Fruit fly (Drosophila melanogaster): ENCODE measurements around the gene S6k.

Gene S6k

dm6 chr3L:5845466-5845865 is 34.7 kb upstream of the S6k start, which contains the start of gene vn (continued):
- TF ChIP-seq CG34422 (GFP tag; IDR thresholded peaks at IDR 0.05), result no peak
- TF ChIP-seq stc (GFP tag; IDR thresholded peaks at IDR 0.05), result no peak
- TF ChIP-seq CG12744 (GFP tag; optimal IDR thresholded peaks at IDR 0.05), result no peak
- TF ChIP-seq gsb (GFP tag; IDR thresholded peaks at IDR 0.05), result no peak
- no peak for TF ChIP-seq p53 (GFP tag; optimal IDR thresholded peaks at IDR 0.05)
- TF ChIP-seq sna (GFP tag; IDR thresholded peaks at IDR 0.05; ENCODE audit: partially characterized antibody), result 0 out of 2 replicates have a peak, but pooled peaks have one; percentile 51
- TF ChIP-seq CG12299 (tag; optimal IDR thresholded peaks at IDR 0.05), result no peak
- no peak for TF ChIP-seq gt (GFP tag; IDR thresholded peaks at IDR 0.05)
- peak; percentile 13; the same call in 1 of the 3 replicates for TF ChIP-seq row (GFP tag; IDR thresholded peaks at IDR 0.05)
- TF ChIP-seq ssp (GFP tag; IDR thresholded peaks at IDR 0.05), result no peak
- no peak for TF ChIP-seq CG15479 (GFP tag; optimal IDR thresholded peaks at IDR 0.05)
- TF ChIP-seq NC2α (GFP tag; optimal IDR thresholded peaks at IDR 0.05), result no peak
- TF ChIP-seq lab (GFP tag; optimal IDR thresholded peaks at IDR 0.05), result peak; percentile 16
- no peak for TF ChIP-seq CG1603 (tag; optimal IDR thresholded peaks at IDR 0.05)
- TF ChIP-seq NC2β (GFP tag; optimal IDR thresholded peaks at IDR 0.05), result no peak
- TF ChIP-seq CG1832 (GFP tag; optimal IDR thresholded peaks at IDR 0.05), result no peak
- TF ChIP-seq CG13424 (tag; optimal IDR thresholded peaks at IDR 0.05), result no peak
- no peak for TF ChIP-seq CG9215 (GFP tag; IDR thresholded peaks at IDR 0.05)
- peak; percentile 88 for TF ChIP-seq Med (GFP tag)
- TF ChIP-seq nau (GFP tag; optimal IDR thresholded peaks at IDR 0.05), result no peak
- no peak for TF ChIP-seq CG3726 (GFP tag; IDR thresholded peaks at IDR 0.05)
- no peak for TF ChIP-seq CG1602 (GFP tag; optimal IDR thresholded peaks at IDR 0.05)
- no peak for TF ChIP-seq CG10366 (GFP tag; IDR thresholded peaks at IDR 0.05)
- TF ChIP-seq crp (GFP tag; optimal IDR thresholded peaks at IDR 0.05), result no peak
- no peak for TF ChIP-seq CG3281 (GFP tag; optimal IDR thresholded peaks at IDR 0.05)
- TF ChIP-seq CG6272 (GFP tag; IDR thresholded peaks at IDR 0.05), result no peak
- TF ChIP-seq nom (GFP tag; optimal IDR thresholded peaks at IDR 0.05), result no peak
- TF ChIP-seq CG17385 (GFP tag; optimal IDR thresholded peaks at IDR 0.05), result peak; percentile 2
- no peak for TF ChIP-seq CG6689 (GFP tag; IDR thresholded peaks at IDR 0.05)
- no peak for TF ChIP-seq Mad (GFP tag; optimal IDR thresholded peaks at IDR 0.05)
- TF ChIP-seq chm (GFP tag; IDR thresholded peaks at IDR 0.05), result peak; percentile 78
- TF ChIP-seq cwo (GFP tag; optimal IDR thresholded peaks at IDR 0.05), result no peak
- no peak for TF ChIP-seq YL-1 (GFP tag; optimal IDR thresholded peaks at IDR 0.05)
- no peak for TF ChIP-seq tll (GFP tag; optimal IDR thresholded peaks at IDR 0.05)
- no peak for TF ChIP-seq Fer2 (tag; optimal IDR thresholded peaks at IDR 0.05)
- no peak for TF ChIP-seq Sin3A (optimal IDR thresholded peaks at IDR 0.05)
- no peak for TF ChIP-seq CG1233 (GFP tag; optimal IDR thresholded peaks at IDR 0.05)
- TF ChIP-seq CG17328 (GFP tag; IDR thresholded peaks at IDR 0.05), result no peak
- no peak for TF ChIP-seq esg (GFP tag; conservative IDR thresholded peaks at IDR 0.05)
- no peak for TF ChIP-seq Dfd (GFP tag; optimal IDR thresholded peaks at IDR 0.05)
- peak; percentile 15 for TF ChIP-seq cg (GFP tag; optimal IDR thresholded peaks at IDR 0.05)
- TF ChIP-seq PHDP (tag; optimal IDR thresholded peaks at IDR 0.05), result peak; percentile 39
- no peak for TF ChIP-seq CG4282 (GFP tag; optimal IDR thresholded peaks at IDR 0.05)
- peak; percentile 10 for TF ChIP-seq her (GFP tag; optimal IDR thresholded peaks at IDR 0.05)
- no peak for TF ChIP-seq br (optimal IDR thresholded peaks at IDR 0.05)
- no peak for TF ChIP-seq Lpt (GFP tag; optimal IDR thresholded peaks at IDR 0.05)
- no peak for TF ChIP-seq CG8089 (GFP tag; optimal IDR thresholded peaks at IDR 0.05)
- no peak for TF ChIP-seq CG14965 (GFP tag; optimal IDR thresholded peaks at IDR 0.05; ENCODE audit: borderline replicate concordance)
- no peak for TF ChIP-seq gcm2 (GFP tag; optimal IDR thresholded peaks at IDR 0.05)
- TF ChIP-seq GATAe (GFP tag; conservative IDR thresholded peaks at IDR 0.05), result no peak
- TF ChIP-seq CG30431 (GFP tag; optimal IDR thresholded peaks at IDR 0.05), result no peak
- TF ChIP-seq fd96Cb (tag; optimal IDR thresholded peaks at IDR 0.05), result no peak

Data from whole organism, embryonic.